Worm (Caenorhabditis elegans) whole organism, L1 larva: ENCODE data around the gene T04A8.8.

ENCODE experiments used
- C16A3.4 ChIP-seq: fragments of 150-350 bp; optimal IDR thresholded peaks from 2 replicates; lab custom pipeline; 2014; ENCODE audit warnings: missing biosample characterization, missing genetic modification characterization
- C34B4.2 ChIP-seq: sonication (generic microtip); optimal IDR thresholded peaks from 2 replicates; lab custom pipeline; 2017; ENCODE audit warnings: mild to moderate bottlenecking, missing genetic modification characterization, missing compliant biosample characterization
- F16B12.6 ChIP-seq: fragments of 150-350 bp; optimal IDR thresholded peaks from 2 replicates; lab custom pipeline; 2014; ENCODE audit warnings: missing biosample characterization, missing genetic modification characterization
- Y116A8C.19 ChIP-seq: sonication (generic microtip); optimal IDR thresholded peaks from 2 replicates; lab custom pipeline; 2016; ENCODE audit warnings: missing compliant biosample characterization, missing genetic modification characterization, borderline replicate concordance
- aha-1 ChIP-seq: fragments of 150-350 bp; optimal IDR thresholded peaks from 2 replicates; lab custom pipeline; 2014; ENCODE audit warnings: missing biosample characterization, missing genetic modification characterization
- alr-1 ChIP-seq: fragments of 200-800 bp; sonication (Bioruptor generic); optimal IDR thresholded peaks from 2 replicates; lab custom pipeline; 2018; ENCODE audit warnings: borderline replicate concordance, mild to moderate bottlenecking, missing genetic modification characterization, missing compliant biosample characterization
- aly-2 ChIP-seq: fragments of 150-350 bp; optimal IDR thresholded peaks from 2 replicates; lab custom pipeline; 2014; ENCODE audit warnings: missing biosample characterization, missing genetic modification characterization
- ceh-63 ChIP-seq: fragments of 200-800 bp; sonication (Bioruptor generic); optimal IDR thresholded peaks from 2 replicates; lab custom pipeline; 2018; ENCODE audit warnings: mild to moderate bottlenecking, missing genetic modification characterization, missing compliant biosample characterization
- ceh-82 ChIP-seq, 3 experiments: fragments of 150-350 bp in 1 of 3; sonication (generic microtip) in 2 of 3; optimal IDR thresholded peaks; 2 replicates each; lab custom pipeline; 2014 to 2017; ENCODE audit warnings: missing biosample characterization in 3 of 3, missing genetic modification characterization in 3 of 3
- ceh-88 ChIP-seq: fragments of 200-800 bp; sonication (Bioruptor generic); IDR thresholded peaks from 2 replicates; pipeline ENCODE4 v1.3.6; 2022; ENCODE audit warnings: missing genetic modification characterization, missing compliant biosample characterization
- ceh-90 ChIP-seq: sonication (generic microtip); optimal IDR thresholded peaks from 2 replicates; lab custom pipeline; 2016; ENCODE audit warnings: missing genetic modification characterization, missing compliant biosample characterization
- ces-1 ChIP-seq: fragments of 150-350 bp; optimal IDR thresholded peaks from 2 replicates; lab custom pipeline; 2014; ENCODE audit warnings: missing biosample characterization, missing genetic modification reagents, missing genetic modification characterization
- dpl-1 ChIP-seq, 3 experiments: fragments of 150-350 bp in 2 of 3; sonication (generic microtip) in 1 of 3; optimal IDR thresholded peaks; 2 replicates each; lab custom pipeline; 2014 to 2017; ENCODE audit warnings: missing biosample characterization in 3 of 3, missing genetic modification characterization in 3 of 3, missing genetic modification reagents in 3 of 3
- dsc-1 ChIP-seq: sonication (generic microtip); optimal IDR thresholded peaks from 2 replicates; lab custom pipeline; 2016; ENCODE audit warnings: mild to moderate bottlenecking, missing genetic modification characterization, missing compliant biosample characterization
- efl-3 ChIP-seq: fragments of 200-800 bp; sonication (Bioruptor generic); optimal IDR thresholded peaks from 2 replicates; lab custom pipeline; 2018; ENCODE audit warnings: mild to moderate bottlenecking, missing genetic modification characterization, missing compliant biosample characterization
- egl-13 ChIP-seq: sonication (generic microtip); optimal IDR thresholded peaks from 2 replicates; lab custom pipeline; 2016; ENCODE audit warnings: missing genotype, missing genetic modification reagents, missing genetic modification characterization, missing compliant biosample characterization
- elt-3 ChIP-seq, 6 experiments: fragments of 150-350 bp in 1 of 6; sonication (generic microtip); optimal IDR thresholded peaks; 2 replicates each; lab custom pipeline; 2017 to 2018; ENCODE audit warnings: missing biosample characterization in 6 of 6, missing genetic modification characterization in 6 of 6, inconsistent platforms in 1 of 6
- fkh-10 ChIP-seq: sonication (generic microtip); optimal IDR thresholded peaks from 2 replicates; lab custom pipeline; 2017; ENCODE audit warnings: missing biosample characterization, missing genetic modification reagents, missing genetic modification characterization
- fkh-4 ChIP-seq: sonication (generic microtip); optimal IDR thresholded peaks from 2 replicates; lab custom pipeline; 2016; ENCODE audit warnings: missing compliant biosample characterization, missing genetic modification characterization, borderline replicate concordance
- fkh-8 ChIP-seq: sonication (generic microtip); optimal IDR thresholded peaks from 2 replicates; lab custom pipeline; 2016; ENCODE audit warnings: mild to moderate bottlenecking, missing genetic modification characterization, missing compliant biosample characterization
- fos-1 ChIP-seq: fragments of 150-350 bp; optimal IDR thresholded peaks from 2 replicates; lab custom pipeline; 2014; ENCODE audit warnings: missing biosample characterization, missing genetic modification characterization
- grh-1 ChIP-seq: fragments of 200-800 bp; sonication (Bioruptor generic); IDR thresholded peaks from 2 replicates; pipeline ENCODE4 v1.3.6; 2022; ENCODE audit warnings: missing genetic modification reagents, missing genetic modification characterization, missing compliant biosample characterization
- hlh-17 ChIP-seq: fragments of 200-800 bp; sonication (Bioruptor generic); optimal IDR thresholded peaks from 2 replicates; lab custom pipeline; 2018; ENCODE audit warnings: missing genetic modification characterization, mild to moderate bottlenecking, missing compliant biosample characterization, moderate library complexity, borderline replicate concordance
- hpl-2 ChIP-seq: fragments of 150-350 bp; optimal IDR thresholded peaks from 2 replicates; lab custom pipeline; 2014; ENCODE audit warnings: missing biosample characterization, missing genetic modification reagents, missing genetic modification characterization
- isw-1 ChIP-seq: fragments of 200-800 bp; sonication (Bioruptor generic); IDR thresholded peaks from 2 replicates; pipeline ENCODE4 v1.3.6; 2022; ENCODE audit warnings: missing genetic modification characterization, missing compliant biosample characterization
- jun-1 ChIP-seq: fragments of 150-350 bp; optimal IDR thresholded peaks from 2 replicates; lab custom pipeline; 2014; ENCODE audit warnings: missing biosample characterization, missing genetic modification reagents, missing genetic modification characterization
- lin-14 ChIP-seq: fragments of 200-800 bp; sonication (Bioruptor generic); optimal IDR thresholded peaks from 2 replicates; lab custom pipeline; 2018; ENCODE audit warnings: mild to moderate bottlenecking, missing genetic modification characterization, moderate library complexity, missing compliant biosample characterization
- lin-35 ChIP-seq, 2 experiments: fragments of 150-350 bp; optimal IDR thresholded peaks; 2 replicates each; lab custom pipeline; 2014; ENCODE audit warnings: missing biosample characterization in 2 of 2, missing genetic modification characterization in 2 of 2, missing genetic modification reagents in 2 of 2
- lin-39 ChIP-seq: fragments of 150-350 bp; optimal IDR thresholded peaks from 2 replicates; lab custom pipeline; 2014; ENCODE audit warnings: missing biosample characterization, missing genetic modification reagents, missing genetic modification characterization
- lir-3 ChIP-seq: sonication (generic microtip); optimal IDR thresholded peaks from 2 replicates; lab custom pipeline; 2016; ENCODE audit warnings: mild to moderate bottlenecking, missing genetic modification characterization, moderate library complexity, missing compliant biosample characterization; ENCODE audit not compliant: poor library complexity
- mab-9 ChIP-seq: fragments of 200-800 bp; sonication (Bioruptor generic); IDR thresholded peaks from 2 replicates; pipeline ENCODE4 v1.3.6; 2022; ENCODE audit warnings: missing genetic modification reagents, missing genetic modification characterization, missing compliant biosample characterization
- mdl-1 ChIP-seq, 2 experiments: fragments of 150-350 bp; optimal IDR thresholded peaks; 2 replicates each; lab custom pipeline; 2014 to 2017; ENCODE audit warnings: missing biosample characterization in 2 of 2, missing genetic modification characterization in 2 of 2, inconsistent platforms in 1 of 2
- mef-2 ChIP-seq: fragments of 150-350 bp; optimal IDR thresholded peaks from 2 replicates; lab custom pipeline; 2014; ENCODE audit warnings: missing biosample characterization, missing genetic modification characterization
- nhr-11 ChIP-seq: fragments of 150-350 bp; optimal IDR thresholded peaks from 2 replicates; lab custom pipeline; 2014; ENCODE audit warnings: missing biosample characterization, missing genetic modification characterization
- nhr-12 ChIP-seq: sonication (generic microtip); optimal IDR thresholded peaks from 2 replicates; lab custom pipeline; 2017; ENCODE audit warnings: missing biosample characterization, missing genetic modification characterization
- nhr-19 ChIP-seq: fragments of 200-800 bp; sonication (Bioruptor generic); conservative IDR thresholded peaks from 2 replicates; pipeline ENCODE4 v1.3.6; 2022; ENCODE audit warnings: missing genetic modification characterization, missing compliant biosample characterization
- nhr-20 ChIP-seq: sonication (generic microtip); optimal IDR thresholded peaks from 2 replicates; lab custom pipeline; 2016; ENCODE audit warnings: mild to moderate bottlenecking, missing genetic modification characterization, missing compliant biosample characterization
- nhr-28 ChIP-seq: fragments of 150-350 bp; optimal IDR thresholded peaks from 2 replicates; lab custom pipeline; 2014; ENCODE audit warnings: missing biosample characterization, missing genetic modification characterization
- nhr-47 ChIP-seq: sonication (generic microtip); optimal IDR thresholded peaks from 2 replicates; lab custom pipeline; 2016; ENCODE audit warnings: mild to moderate bottlenecking, missing genetic modification characterization, moderate library complexity, missing compliant biosample characterization
- nhr-76 ChIP-seq: sonication (generic microtip); optimal IDR thresholded peaks from 2 replicates; lab custom pipeline; 2017; ENCODE audit warnings: missing biosample characterization, missing genetic modification characterization
- nhr-84 ChIP-seq: sonication (generic microtip); optimal IDR thresholded peaks from 2 replicates; lab custom pipeline; 2017; ENCODE audit warnings: missing biosample characterization, missing genetic modification characterization
- nhr-90 ChIP-seq: sonication (generic microtip); optimal IDR thresholded peaks from 2 replicates; lab custom pipeline; 2016; ENCODE audit warnings: mild to moderate bottlenecking, missing genetic modification characterization, missing compliant biosample characterization; ENCODE audit not compliant: poor library complexity
- pag-3 ChIP-seq: sonication (generic microtip); optimal IDR thresholded peaks from 2 replicates; lab custom pipeline; 2017; ENCODE audit warnings: missing genetic modification characterization, mild to moderate bottlenecking, missing compliant biosample characterization, antibody characterized with exemption, borderline replicate concordance; ENCODE audit not compliant: insufficient read depth
- pqm-1 ChIP-seq: sonication (generic microtip); optimal IDR thresholded peaks from 3 replicates; lab custom pipeline; 2017; ENCODE audit warnings: missing biosample characterization, missing genetic modification characterization
- snu-23 ChIP-seq: sonication (generic microtip); optimal IDR thresholded peaks from 2 replicates; lab custom pipeline; 2016; ENCODE audit warnings: missing genetic modification characterization, missing compliant biosample characterization
- tbx-2 ChIP-seq: sonication (generic microtip); optimal IDR thresholded peaks from 2 replicates; lab custom pipeline; 2016; ENCODE audit warnings: missing genetic modification characterization, missing compliant biosample characterization
- tlp-1 ChIP-seq: fragments of 150-350 bp; optimal IDR thresholded peaks from 2 replicates; lab custom pipeline; 2014; ENCODE audit warnings: missing biosample characterization, missing genetic modification characterization
- unc-130 ChIP-seq: fragments of 150-350 bp; optimal IDR thresholded peaks from 2 replicates; lab custom pipeline; 2017; ENCODE audit warnings: missing biosample characterization, missing genetic modification characterization, inconsistent platforms
- unc-98 ChIP-seq: fragments of 200-800 bp; sonication (Bioruptor generic); IDR thresholded peaks from 2 replicates; pipeline ENCODE4 v1.3.6; 2022; ENCODE audit warnings: missing genetic modification characterization, missing compliant biosample characterization
- xbp-1 ChIP-seq: sonication (generic microtip); optimal IDR thresholded peaks from 2 replicates; lab custom pipeline; 2016; ENCODE audit warnings: missing genetic modification characterization, missing compliant biosample characterization
- zag-1 ChIP-seq: fragments of 150-350 bp; optimal IDR thresholded peaks from 2 replicates; lab custom pipeline; 2014; ENCODE audit warnings: missing biosample characterization, missing genetic modification characterization
- ztf-11 ChIP-seq, 2 experiments: sonication (generic microtip); optimal IDR thresholded peaks; 2 replicates each; lab custom pipeline; 2016 to 2017; ENCODE audit warnings: missing genetic modification characterization in 2 of 2, missing biosample characterization in 1 of 2, missing compliant biosample characterization in 1 of 2

The T04A8.8 gene

ce11 chrIII:4703932-4704454, 10.2 kb downstream of the T04A8.8 start, which contains the start of the genes clp-2 and mrpl-16 (continued):
- TF ChIP-seq F16B12.6 (tag; lab: Kevin White, UChicago), result peak; percentile 1
- no peak for TF ChIP-seq nhr-90 (tag; lab: Kevin White, UChicago)
- TF ChIP-seq mef-2, result no peak
- TF ChIP-seq Y116A8C.19, result no peak
- no peak for TF ChIP-seq zag-1 (tag; lab: Kevin White, UChicago)
- peak; percentile 10 for TF ChIP-seq C16A3.4 (tag; lab: Kevin White, UChicago)
- TF ChIP-seq lin-39, result no peak
- no peak for TF ChIP-seq fkh-10 (GFP tag; lab: Kevin White, UChicago)
- TF ChIP-seq aly-2 (tag; lab: Kevin White, UChicago), result no peak
- no peak for TF ChIP-seq ztf-11 (tag; optimal IDR thresholded peaks at IDR 0.05; lab: Kevin White, UChicago)
- no peak for TF ChIP-seq grh-1 (GFP tag; lab: Robert Waterston, UW)
- TF ChIP-seq ces-1 (GFP tag; lab: Kevin White, UChicago), result no peak
- peak; percentile 5 for TF ChIP-seq nhr-47 (tag; lab: Kevin White, UChicago)
- no peak for TF ChIP-seq tlp-1
- peak in 1 of 3 experiments; percentile 21 for TF ChIP-seq ceh-82 (tag; optimal IDR thresholded peaks at IDR 0.05; lab: Kevin White, UChicago)
- no peak for TF ChIP-seq fkh-8 (tag; lab: Kevin White, UChicago)
- no peak for TF ChIP-seq dsc-1
- TF ChIP-seq aha-1, result no peak
- no peak for TF ChIP-seq nhr-76 (tag; lab: Kevin White, UChicago)
- TF ChIP-seq fos-1 (tag; lab: Kevin White, UChicago), result no peak
- TF ChIP-seq ceh-63 (GFP tag; lab: Kevin White, UChicago), result no peak
- TF ChIP-seq C34B4.2, result no peak
- TF ChIP-seq dpl-1 (GFP tag; optimal IDR thresholded peaks at IDR 0.05; lab: Kevin White, UChicago), result peak; percentile 21 to 68 (median 46)
- TF ChIP-seq xbp-1 (tag; lab: Kevin White, UChicago), result no peak
- no peak for TF ChIP-seq nhr-19 (GFP tag; lab: Robert Waterston, UW)
- TF ChIP-seq nhr-28 (tag; lab: Kevin White, UChicago), result no peak
- TF ChIP-seq snu-23 (GFP tag; lab: Kevin White, UChicago), result peak; percentile 38
- TF ChIP-seq pqm-1 (tag; lab: Kevin White, UChicago), result no peak
- TF ChIP-seq unc-98 (GFP tag; lab: Robert Waterston, UW), result no peak
- no peak for TF ChIP-seq fkh-4
- TF ChIP-seq elt-3 (tag; optimal IDR thresholded peaks at IDR 0.05; lab: Kevin White, UChicago), result no peak
- no peak for TF ChIP-seq lin-14 (GFP tag; lab: Kevin White, UChicago)
- TF ChIP-seq hlh-17 (GFP tag; lab: Kevin White, UChicago), result no peak
- TF ChIP-seq nhr-12 (tag; lab: Kevin White, UChicago), result no peak
- TF ChIP-seq efl-3 (GFP tag; lab: Kevin White, UChicago), result no peak
- TF ChIP-seq nhr-84, result no peak
- TF ChIP-seq pag-3 (tag; lab: Kevin White, UChicago), result no peak
- no peak for TF ChIP-seq isw-1
- TF ChIP-seq egl-13 (tag; lab: Kevin White, UChicago), result no peak
- TF ChIP-seq tbx-2 (tag; lab: Kevin White, UChicago), result no peak
- no peak for TF ChIP-seq alr-1 (tag; lab: Kevin White, UChicago)
- TF ChIP-seq unc-130, result no peak
- TF ChIP-seq nhr-20, result no peak
- TF ChIP-seq lin-35 (GFP tag; optimal IDR thresholded peaks at IDR 0.05; lab: Kevin White, UChicago), result peak; percentile 39 to 62
- TF ChIP-seq mdl-1 (tag; optimal IDR thresholded peaks at IDR 0.05; lab: Kevin White, UChicago), result no peak
- TF ChIP-seq jun-1 (tag; lab: Kevin White, UChicago), result no peak
- no peak for TF ChIP-seq ceh-90
- TF ChIP-seq nhr-11 (tag; lab: Kevin White, UChicago), result no peak
- no peak for TF ChIP-seq hpl-2 (GFP tag; lab: Kevin White, UChicago)
- TF ChIP-seq mab-9, result no peak
- TF ChIP-seq ceh-88 (GFP tag; lab: Robert Waterston, UW), result no peak
- no peak for TF ChIP-seq lir-3 (tag; lab: Kevin White, UChicago)
